Worm (Caenorhabditis elegans) whole organism, L3 larva: Measurements from ENCODE around the gene F59B1.2.

Source experiments
- daf-12 ChIP-seq: fragments of 150-350 bp; optimal IDR thresholded peaks from 2 replicates; lab custom pipeline; 2014; ENCODE audit warnings: missing biosample characterization, missing genetic modification reagents, missing genetic modification characterization
- egl-5 ChIP-seq: fragments of 150-350 bp; optimal IDR thresholded peaks from 2 replicates; lab custom pipeline; 2017; ENCODE audit warnings: missing biosample characterization, missing genetic modification reagents, missing genetic modification characterization, inconsistent platforms
- elt-2 ChIP-seq: sonication (generic microtip); optimal IDR thresholded peaks from 2 replicates; lab custom pipeline; 2016; ENCODE audit warnings: missing genetic modification reagents, mild to moderate bottlenecking, missing genetic modification characterization, missing compliant biosample characterization
- jun-1 ChIP-seq: fragments of 150-350 bp; optimal IDR thresholded peaks from 2 replicates; lab custom pipeline; 2014; ENCODE audit warnings: missing biosample characterization, missing genetic modification reagents, missing genetic modification characterization
- lin-39 ChIP-seq: fragments of 150-350 bp; optimal IDR thresholded peaks from 2 replicates; lab custom pipeline; 2018; ENCODE audit warnings: missing biosample characterization, missing genetic modification reagents, missing genetic modification characterization

ce11 chrV:3668464-3668863 lies 35.3 kb downstream of the F59B1.2 start, which contains the start of gene Y39H10B.2:
- TF ChIP-seq jun-1 (tag; lab: Kevin White, UChicago) = no peak
- TF ChIP-seq egl-5 = no peak
- TF ChIP-seq lin-39 = no peak
- TF ChIP-seq elt-2 (tag; lab: Kevin White, UChicago) = no peak
- no peak for TF ChIP-seq daf-12 (tag; lab: Kevin White, UChicago)
